Fruit fly (Drosophila melanogaster) whole organism, embryonic: ENCODE results near the gene CG14174.
A peak's percentile ranks its signal among the peaks of the same experiment; 100 is the strongest.

Experiments used
- Ada2b ChIP-seq: fragments of 200-800 bp; sonication (Bioruptor generic); IDR thresholded peaks from 2 replicates; pipeline ENCODE4 v1.3.6; 2022; ENCODE audit warnings: missing biosample characterization, missing genetic modification characterization
- CG12155 ChIP-seq: fragments of 200-800 bp; sonication (Bioruptor generic); optimal IDR thresholded peaks from 3 replicates; lab custom pipeline; 2016; ENCODE audit warnings: missing biosample characterization, missing genetic modification characterization
- CG13775 ChIP-seq: fragments of 200-800 bp; sonication (Bioruptor generic); optimal IDR thresholded peaks from 3 replicates; lab custom pipeline; 2017; ENCODE audit warnings: missing biosample characterization, mild to moderate bottlenecking, missing genetic modification characterization
- CG14860 ChIP-seq: fragments of 200-800 bp; sonication (Bioruptor generic); IDR thresholded peaks from 3 replicates; pipeline ENCODE4 v1.3.6; 2022; ENCODE audit warnings: missing biosample characterization, missing genetic modification characterization; ENCODE audit not compliant: partially characterized antibody
- CG15269 ChIP-seq: fragments of 200-800 bp; sonication (Bioruptor generic); optimal IDR thresholded peaks from 2 replicates; lab custom pipeline; 2018; ENCODE audit warnings: missing biosample characterization, mild to moderate bottlenecking, missing genetic modification characterization, moderate library complexity
- CG15696 ChIP-seq: fragments of 200-800 bp; sonication (Bioruptor generic); optimal IDR thresholded peaks from 2 replicates; lab custom pipeline; 2019; ENCODE audit warnings: missing biosample characterization, mild to moderate bottlenecking, missing genetic modification characterization, moderate library complexity
- CG17385 ChIP-seq: fragments of 200-800 bp; sonication (Bioruptor generic); optimal IDR thresholded peaks from 3 replicates; lab custom pipeline; 2018; ENCODE audit warnings: missing biosample characterization, mild to moderate bottlenecking, missing genetic modification characterization
- CG18599 ChIP-seq: fragments of 200-800 bp; sonication (Bioruptor generic); optimal IDR thresholded peaks from 3 replicates; lab custom pipeline; 2017; ENCODE audit warnings: missing biosample characterization, missing genetic modification characterization, mild to moderate bottlenecking, moderate library complexity, missing genetic modification reagents
- CG2678 ChIP-seq: fragments of 200-800 bp; sonication (Bioruptor generic); optimal IDR thresholded peaks from 3 replicates; lab custom pipeline; 2019; ENCODE audit warnings: missing biosample characterization, mild to moderate bottlenecking, missing genetic modification characterization, moderate library complexity
- CG31224 ChIP-seq: fragments of 200-800 bp; sonication (Bioruptor generic); IDR thresholded peaks from 2 replicates; pipeline ENCODE4 v1.3.6; 2022; ENCODE audit warnings: missing biosample characterization, missing genetic modification characterization
- CG43689 ChIP-seq: fragments of 200-800 bp; sonication (Bioruptor generic); IDR thresholded peaks from 2 replicates; pipeline ENCODE4 v1.3.6; 2022; ENCODE audit warnings: missing biosample characterization, missing genetic modification characterization
- CG6765 ChIP-seq: fragments of 200-800 bp; sonication (Bioruptor generic); optimal IDR thresholded peaks from 3 replicates; lab custom pipeline; 2017; ENCODE audit warnings: missing biosample characterization, mild to moderate bottlenecking, missing genetic modification characterization
- CG7786 ChIP-seq: fragments of 200-800 bp; sonication (Bioruptor generic); optimal IDR thresholded peaks from 2 replicates; lab custom pipeline; 2016; ENCODE audit warnings: missing biosample characterization, missing genetic modification characterization
- CG7928 ChIP-seq: fragments of 200-800 bp; sonication (Bioruptor generic); optimal IDR thresholded peaks from 2 replicates; lab custom pipeline; 2017; ENCODE audit warnings: missing biosample characterization, mild to moderate bottlenecking, missing genetic modification characterization
- CG9437 ChIP-seq: fragments of 200-800 bp; sonication (Bioruptor generic); optimal IDR thresholded peaks from 2 replicates; lab custom pipeline; 2018; ENCODE audit warnings: missing biosample characterization, mild to moderate bottlenecking, missing genetic modification characterization
- CHES-1-like ChIP-seq: fragments of 200-800 bp; sonication (Bioruptor generic); optimal IDR thresholded peaks from 2 replicates; lab custom pipeline; 2016; ENCODE audit warnings: missing biosample characterization, missing genetic modification characterization
- CkIIα-i1 ChIP-seq: fragments of 200-800 bp; sonication (Bioruptor generic); IDR thresholded peaks from 2 replicates; pipeline ENCODE4 v1.3.6; 2022; ENCODE audit warnings: missing biosample characterization, missing genetic modification characterization
- D19B ChIP-seq: fragments of 200-800 bp; sonication (Bioruptor generic); optimal IDR thresholded peaks from 2 replicates; lab custom pipeline; 2017; ENCODE audit warnings: missing biosample characterization, mild to moderate bottlenecking, missing genetic modification characterization
- Ets97D ChIP-seq: fragments of 200-800 bp; sonication (Bioruptor generic); optimal IDR thresholded peaks from 3 replicates; lab custom pipeline; 2016; ENCODE audit warnings: missing biosample characterization, missing genetic modification characterization
- H15 ChIP-seq: fragments of 200-800 bp; sonication (Bioruptor generic); IDR thresholded peaks from 3 replicates; pipeline ENCODE4 v1.3.6; 2022; ENCODE audit warnings: missing biosample characterization, missing genetic modification characterization
- Hmr ChIP-seq: fragments of 200-800 bp; sonication (Bioruptor generic); optimal IDR thresholded peaks from 3 replicates; lab custom pipeline; 2017; ENCODE audit warnings: mild to moderate bottlenecking, missing biosample characterization, missing genetic modification reagents, missing genetic modification characterization
- MESR4 ChIP-seq: fragments of 200-800 bp; sonication (Bioruptor generic); optimal IDR thresholded peaks from 2 replicates; lab custom pipeline; 2018; ENCODE audit warnings: missing biosample characterization, mild to moderate bottlenecking, missing genetic modification characterization, moderate library complexity
- Mad ChIP-seq: fragments of 200-800 bp; sonication (Bioruptor generic); optimal IDR thresholded peaks from 2 replicates; lab custom pipeline; 2016; ENCODE audit warnings: missing biosample characterization, missing genetic modification characterization
- Neu2 ChIP-seq: fragments of 200-800 bp; sonication (Bioruptor generic); optimal IDR thresholded peaks from 3 replicates; lab custom pipeline; 2016; ENCODE audit warnings: missing biosample characterization, missing genetic modification characterization, borderline replicate concordance
- Ptx1 ChIP-seq: fragments of 200-800 bp; sonication (Bioruptor generic); IDR thresholded peaks from 2 replicates; pipeline ENCODE4 v1.3.6; 2022; ENCODE audit warnings: missing biosample characterization, missing genetic modification characterization
- Side ChIP-seq: fragments of 200-800 bp; sonication (Bioruptor generic); optimal IDR thresholded peaks from 2 replicates; lab custom pipeline; 2016; ENCODE audit warnings: missing biosample characterization, missing genetic modification characterization
- YL-1 ChIP-seq: fragments of 200-800 bp; sonication (Bioruptor generic); optimal IDR thresholded peaks from 3 replicates; lab custom pipeline; 2017; ENCODE audit warnings: missing biosample characterization, mild to moderate bottlenecking, missing genetic modification characterization
- abd-A ChIP-seq: fragments of 200-800 bp; sonication (Bioruptor generic); optimal IDR thresholded peaks from 3 replicates; lab custom pipeline; 2019; ENCODE audit warnings: missing biosample characterization, mild to moderate bottlenecking, missing genetic modification characterization, moderate library complexity
- ac ChIP-seq: fragments of 200-800 bp; sonication (Bioruptor generic); optimal IDR thresholded peaks from 3 replicates; lab custom pipeline; 2017; ENCODE audit warnings: missing biosample characterization, mild to moderate bottlenecking, missing genetic modification characterization
- ash1 ChIP-seq: fragments of 200-800 bp; sonication (Bioruptor generic); optimal IDR thresholded peaks from 2 replicates; lab custom pipeline; 2018; ENCODE audit warnings: missing biosample characterization, mild to moderate bottlenecking, missing genetic modification characterization
- az2 ChIP-seq: fragments of 200-800 bp; sonication (Bioruptor generic); optimal IDR thresholded peaks from 3 replicates; lab custom pipeline; 2016; ENCODE audit warnings: missing biosample characterization, missing genetic modification characterization
- bsh ChIP-seq, 2 experiments: fragments of 200-800 bp; sonication (Bioruptor generic); optimal IDR thresholded peaks; 2 replicates each; lab custom pipeline; 2017 to 2018; ENCODE audit warnings: mild to moderate bottlenecking in 2 of 2, missing biosample characterization in 2 of 2, missing genetic modification characterization in 2 of 2, moderate library complexity in 1 of 2
- crol ChIP-seq: fragments of 200-800 bp; sonication (Bioruptor generic); IDR thresholded peaks from 2 replicates; pipeline ENCODE4 v1.3.6; 2022; ENCODE audit warnings: missing biosample characterization, missing genetic modification characterization
- dimm ChIP-seq: fragments of 200-800 bp; sonication (Bioruptor generic); IDR thresholded peaks from 2 replicates; pipeline ENCODE4 v1.3.6; 2022; ENCODE audit warnings: missing biosample characterization, missing genetic modification characterization
- eve ChIP-seq, 2 experiments: fragments of >200 bp; optimal IDR thresholded peaks; 2 replicates each; lab custom pipeline; 2017; ENCODE audit warnings: missing biosample characterization in 2 of 2, missing genetic modification characterization in 2 of 2
- hb ChIP-seq: fragments of 200-800 bp; sonication (Bioruptor generic); IDR thresholded peaks from 3 replicates; pipeline ENCODE4 v1.3.6; 2022; ENCODE audit warnings: missing biosample characterization, missing genetic modification characterization; ENCODE audit not compliant: partially characterized antibody
- hkb ChIP-seq, 2 experiments: fragments of 200-800 bp in 1 of 2; fragments of >200 bp in 1 of 2; sonication (Bioruptor generic) in 1 of 2; IDR thresholded peaks in 1 of 2; optimal IDR thresholded peaks in 1 of 2; 2 replicates each; pipeline versions ENCODE4 v1.3.6 to Lab custom; 2017 to 2022; ENCODE audit warnings: missing biosample characterization in 1 of 2, missing genetic modification characterization in 1 of 2
- hth ChIP-seq: fragments of >200 bp; optimal IDR thresholded peaks from 2 replicates; lab custom pipeline; 2017; ENCODE audit warnings: inconsistent platforms
- lab ChIP-seq: fragments of 200-800 bp; sonication (Bioruptor generic); optimal IDR thresholded peaks from 3 replicates; lab custom pipeline; 2017; ENCODE audit warnings: missing biosample characterization, missing genetic modification characterization, mild to moderate bottlenecking, moderate library complexity, missing genetic modification reagents
- nerfin-1 ChIP-seq: fragments of 200-800 bp; sonication (Bioruptor generic); optimal IDR thresholded peaks from 3 replicates; lab custom pipeline; 2019; ENCODE audit warnings: missing biosample characterization, mild to moderate bottlenecking, missing genetic modification characterization, moderate library complexity
- pan ChIP-seq, 4 experiments: fragments of >200 bp in 3 of 4; fragments of 200-800 bp in 1 of 4; sonication (Bioruptor generic) in 1 of 4; optimal IDR thresholded peaks in 3 of 4; IDR thresholded peaks in 1 of 4; 2 replicates each; pipeline versions ENCODE4 v1.3.6 to Lab custom; 2017 to 2022; ENCODE audit warnings: missing biosample characterization in 2 of 4, missing genetic modification characterization in 2 of 4, mixed read lengths in 1 of 4
- pb ChIP-seq: fragments of 200-800 bp; sonication (Bioruptor generic); optimal IDR thresholded peaks from 3 replicates; lab custom pipeline; 2016; ENCODE audit warnings: missing biosample characterization, missing genetic modification characterization
- pzg ChIP-seq: fragments of 200-800 bp; sonication (Bioruptor generic); optimal IDR thresholded peaks from 3 replicates; lab custom pipeline; 2018; ENCODE audit warnings: missing biosample characterization, mild to moderate bottlenecking, missing genetic modification characterization, moderate library complexity
- seq ChIP-seq: fragments of 200-800 bp; sonication (Bioruptor generic); IDR thresholded peaks from 2 replicates; pipeline ENCODE4 v1.3.6; 2022; ENCODE audit warnings: missing biosample characterization, missing genetic modification characterization
- tgo ChIP-seq: fragments of 200-800 bp; sonication (Bioruptor generic); IDR thresholded peaks from 3 replicates; pipeline ENCODE4 v1.3.6; 2022; ENCODE audit warnings: missing biosample characterization, missing genetic modification characterization
- tx ChIP-seq: fragments of 200-800 bp; sonication (Bioruptor generic); optimal IDR thresholded peaks from 2 replicates; lab custom pipeline; 2016; ENCODE audit warnings: missing biosample characterization, missing genetic modification characterization
- unpg ChIP-seq: fragments of 200-800 bp; sonication (Bioruptor generic); optimal IDR thresholded peaks from 3 replicates; lab custom pipeline; 2018; ENCODE audit warnings: missing biosample characterization, mild to moderate bottlenecking, missing genetic modification characterization, moderate library complexity
- vvl ChIP-seq: fragments of 200-800 bp; sonication (Bioruptor generic); IDR thresholded peaks from 2 replicates; pipeline ENCODE4 v1.3.6; 2022; ENCODE audit warnings: missing biosample characterization, missing genetic modification characterization
- zen ChIP-seq: fragments of 200-800 bp; sonication (Bioruptor generic); optimal IDR thresholded peaks from 3 replicates; lab custom pipeline; 2018; ENCODE audit warnings: missing biosample characterization, mild to moderate bottlenecking, missing genetic modification characterization, moderate library complexity

Gene CG14174

DNA sequence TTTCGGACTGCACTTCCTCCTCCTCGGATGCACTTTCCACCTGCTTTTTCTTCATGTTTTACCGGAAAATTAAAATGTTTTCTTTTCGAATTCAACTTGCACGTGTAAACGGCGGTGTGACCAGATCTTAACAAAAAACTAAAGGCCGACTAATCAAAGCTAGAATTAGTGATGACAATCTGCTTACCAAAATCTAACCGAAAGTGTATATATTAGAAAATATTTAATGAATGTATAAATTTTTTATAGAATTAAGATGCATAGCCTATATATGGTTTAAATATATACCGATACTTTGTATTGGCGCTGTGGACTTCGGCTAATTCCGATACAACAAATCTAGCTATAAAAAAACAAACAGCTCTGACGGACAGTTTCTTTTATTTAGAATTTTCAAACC lies at the start of gene CG14174, which contains the start of gene CG18178 (continued):
- TF ChIP-seq Side (GFP tag; lab: Kevin White, UChicago) (no peak), unpg (GFP tag; lab: Kevin White, UChicago) (peak; percentile 56), CG6765 (no peak), D19B (GFP tag; lab: Kevin White, UChicago) (no peak), crol (no peak), CG14860 (GFP tag; lab: Robert Waterston, UW) (no peak), vvl (GFP tag; lab: Robert Waterston, UW) (peak; percentile 67), lab (GFP tag; lab: Kevin White, UChicago) (no peak), CG15269 (peak; percentile 75), dimm (GFP tag; lab: Robert Waterston, UW) (no peak), bsh (GFP tag; optimal IDR thresholded peaks at IDR 0.05; lab: Kevin White, UChicago) (peak in 1 of 2 experiments; percentile 72), Hmr (GFP tag; lab: Kevin White, UChicago) (no peak), CG15696 (tag; lab: Kevin White, UChicago) (peak; percentile 85), hth (lab: Kevin White, UChicago) (no peak), ash1 (GFP tag; lab: Kevin White, UChicago) (no peak), CHES-1-like (GFP tag; lab: Kevin White, UChicago) (peak; percentile 25), Ada2b (GFP tag; lab: Robert Waterston, UW) (peak; percentile 33; the same call in 1 of the 2 replicates), CG18599 (GFP tag; lab: Kevin White, UChicago) (peak; percentile 73), MESR4 (no peak), ac (GFP tag; lab: Kevin White, UChicago) (peak; percentile 5), pb (no peak), az2 (GFP tag; lab: Kevin White, UChicago) (peak; percentile 64), CG9437 (peak; percentile 48), Ets97D (GFP tag; lab: Kevin White, UChicago) (peak; percentile 11), CG43689 (GFP tag; lab: Robert Waterston, UW) (no peak), H15 (GFP tag; lab: Robert Waterston, UW) (peak; percentile 29; the same call in 1 of the 3 replicates), hkb (optimal IDR thresholded peaks at IDR 0.05; lab: Kevin White, UChicago) (no peak), hkb (GFP tag; IDR thresholded peaks at IDR 0.05; lab: Robert Waterston, UW) (peak; percentile 44; the same call in 1 of the 2 replicates), nerfin-1 (tag; lab: Kevin White, UChicago) (peak; percentile 74), tgo (GFP tag; lab: Robert Waterston, UW) (peak; percentile 64), CG31224 (GFP tag; lab: Robert Waterston, UW) (peak; percentile 14; the same call in 1 of the 2 replicates), CkIIα-i1 (GFP tag; lab: Robert Waterston, UW) (no peak), Ptx1 (GFP tag; lab: Robert Waterston, UW) (peak; percentile 66), Neu2 (GFP tag; lab: Kevin White, UChicago) (no peak), pzg (GFP tag; lab: Kevin White, UChicago) (peak; percentile 47), YL-1 (GFP tag; lab: Kevin White, UChicago) (peak; percentile 59), tx (GFP tag; lab: Kevin White, UChicago) (no peak), seq (GFP tag; lab: Robert Waterston, UW) (0 out of 2 replicates have a peak, but pooled peaks have one; percentile 20), CG7928 (GFP tag; lab: Kevin White, UChicago) (peak; percentile 42), abd-A (no peak), CG7786 (GFP tag; lab: Kevin White, UChicago) (no peak), zen (tag; lab: Kevin White, UChicago) (peak; percentile 73), Mad (peak; percentile 2), eve (GFP tag; optimal IDR thresholded peaks at IDR 0.05; lab: Kevin White, UChicago) (no peak), CG2678 (tag; lab: Kevin White, UChicago) (peak; percentile 74), hb (GFP tag; lab: Robert Waterston, UW) (no peak), CG17385 (GFP tag; lab: Kevin White, UChicago) (peak; percentile 66), CG13775 (peak; percentile 73), CG12155 (GFP tag; lab: Kevin White, UChicago) (peak; percentile 54), pan (optimal IDR thresholded peaks at IDR 0.05; lab: Kevin White, UChicago) (no peak), pan (GFP tag; optimal IDR thresholded peaks at IDR 0.05 in 1 of 2, IDR thresholded peaks at IDR 0.05 in 1 of 2) (peak in 1 of 2 experiments; percentile 51)
